Worm (Caenorhabditis elegans) whole organism, mixed stage, embryonic: ENCODE measurements around the gene C49F5.7.

Source experiments
- blmp-1 ChIP-seq: fragments of 150-350 bp; optimal IDR thresholded peaks from 2 replicates; lab custom pipeline; 2014; ENCODE audit warnings: missing biosample characterization, missing genetic modification characterization
- ceh-39 ChIP-seq: fragments of 150-350 bp; optimal IDR thresholded peaks from 2 replicates; lab custom pipeline; 2014; ENCODE audit warnings: missing biosample characterization, missing genetic modification characterization
- ceh-43 ChIP-seq: fragments of 200-800 bp; sonication (Bioruptor generic); optimal IDR thresholded peaks from 2 replicates; lab custom pipeline; 2018; ENCODE audit warnings: mild to moderate bottlenecking, missing genetic modification characterization, moderate library complexity, missing compliant biosample characterization
- ceh-83 ChIP-seq: fragments of 200-800 bp; sonication (Bioruptor generic); optimal IDR thresholded peaks from 2 replicates; lab custom pipeline; 2018; ENCODE audit warnings: mild to moderate bottlenecking, missing genetic modification characterization, missing compliant biosample characterization
- ces-1 ChIP-seq: fragments of 150-350 bp; optimal IDR thresholded peaks from 2 replicates; lab custom pipeline; 2014; ENCODE audit warnings: missing biosample characterization, missing genetic modification reagents, missing genetic modification characterization
- cnd-1 ChIP-seq: fragments of 200-800 bp; sonication (Bioruptor generic); optimal IDR thresholded peaks from 2 replicates; lab custom pipeline; 2018; ENCODE audit warnings: mild to moderate bottlenecking, missing genetic modification characterization, missing compliant biosample characterization
- drap-1 ChIP-seq: fragments of 200-800 bp; sonication (Bioruptor generic); optimal IDR thresholded peaks from 3 replicates; lab custom pipeline; 2018; ENCODE audit warnings: mild to moderate bottlenecking, missing genetic modification characterization, missing compliant biosample characterization
- elt-1 ChIP-seq: sonication (generic microtip); optimal IDR thresholded peaks from 2 replicates; lab custom pipeline; 2017; ENCODE audit warnings: missing genetic modification characterization, mild to moderate bottlenecking, missing compliant biosample characterization, antibody characterized with exemption, moderate library complexity, borderline replicate concordance; ENCODE audit not compliant: insufficient read depth
- elt-3 ChIP-seq: fragments of 150-350 bp; optimal IDR thresholded peaks from 2 replicates; lab custom pipeline; 2014; ENCODE audit warnings: missing biosample characterization, missing genetic modification characterization
- flh-1 ChIP-seq: fragments of 200-800 bp; sonication (Bioruptor generic); optimal IDR thresholded peaks from 2 replicates; lab custom pipeline; 2018; ENCODE audit warnings: mild to moderate bottlenecking, missing genetic modification characterization, moderate library complexity, missing compliant biosample characterization
- hlh-1 ChIP-seq: fragments of 150-350 bp; optimal IDR thresholded peaks from 2 replicates; lab custom pipeline; 2014; ENCODE audit warnings: missing biosample characterization, missing genetic modification reagents, missing genetic modification characterization
- lin-13 ChIP-seq: fragments of 150-350 bp; optimal IDR thresholded peaks from 2 replicates; lab custom pipeline; 2014; ENCODE audit warnings: missing biosample characterization, missing genetic modification characterization
- lin-32 ChIP-seq: fragments of 200-800 bp; sonication (Bioruptor generic); optimal IDR thresholded peaks from 2 replicates; lab custom pipeline; 2018; ENCODE audit warnings: mild to moderate bottlenecking, missing genetic modification characterization, missing compliant biosample characterization
- lsy-2 ChIP-seq: fragments of 150-350 bp; optimal IDR thresholded peaks from 2 replicates; lab custom pipeline; 2014; ENCODE audit warnings: missing biosample characterization, missing genetic modification characterization
- mab-5 ChIP-seq: fragments of 150-350 bp; optimal IDR thresholded peaks from 2 replicates; lab custom pipeline; 2014; ENCODE audit warnings: missing biosample characterization, missing genetic modification characterization
- mep-1 ChIP-seq: fragments of 150-350 bp; optimal IDR thresholded peaks from 2 replicates; lab custom pipeline; 2017; ENCODE audit warnings: missing biosample characterization, missing genetic modification reagents, missing genetic modification characterization, inconsistent platforms
- mls-2 ChIP-seq: sonication (generic microtip); optimal IDR thresholded peaks from 2 replicates; lab custom pipeline; 2016; ENCODE audit warnings: mild to moderate bottlenecking, missing genetic modification characterization, moderate library complexity, missing compliant biosample characterization
- nhr-12 ChIP-seq: fragments of 150-350 bp; optimal IDR thresholded peaks from 2 replicates; lab custom pipeline; 2014; ENCODE audit warnings: missing biosample characterization, missing genetic modification characterization
- nhr-2 ChIP-seq: fragments of 150-350 bp; optimal IDR thresholded peaks from 2 replicates; lab custom pipeline; 2014; ENCODE audit warnings: missing biosample characterization, missing genetic modification characterization
- nhr-237 ChIP-seq: fragments of 150-350 bp; optimal IDR thresholded peaks from 2 replicates; lab custom pipeline; 2014; ENCODE audit warnings: missing biosample characterization, missing genetic modification characterization
- nhr-28 ChIP-seq: fragments of 150-350 bp; optimal IDR thresholded peaks from 2 replicates; lab custom pipeline; 2014; ENCODE audit warnings: missing biosample characterization, missing genetic modification characterization
- pha-4 ChIP-seq: fragments of 150-350 bp; optimal IDR thresholded peaks from 2 replicates; lab custom pipeline; 2018; ENCODE audit warnings: missing biosample characterization, missing genetic modification reagents, missing genetic modification characterization
- snpc-4 ChIP-seq: fragments of 150-350 bp; optimal IDR thresholded peaks from 2 replicates; lab custom pipeline; 2014; ENCODE audit warnings: missing biosample characterization, missing genetic modification characterization
- sptf-1 ChIP-seq: sonication (generic microtip); optimal IDR thresholded peaks from 2 replicates; lab custom pipeline; 2017; ENCODE audit warnings: mild to moderate bottlenecking, missing genetic modification characterization, moderate library complexity, missing compliant biosample characterization
- tbx-8 ChIP-seq: fragments of 200-800 bp; sonication (Bioruptor generic); optimal IDR thresholded peaks from 2 replicates; lab custom pipeline; 2018; ENCODE audit warnings: mild to moderate bottlenecking, missing genetic modification characterization, moderate library complexity, missing compliant biosample characterization
- unc-120 ChIP-seq: sonication (generic microtip); optimal IDR thresholded peaks from 2 replicates; lab custom pipeline; 2017; ENCODE audit warnings: missing genetic modification characterization, missing compliant biosample characterization; ENCODE audit not compliant: poor library complexity, severe bottlenecking
- unc-39 ChIP-seq: fragments of 150-350 bp; optimal IDR thresholded peaks from 2 replicates; lab custom pipeline; 2014; ENCODE audit warnings: missing biosample characterization, missing genetic modification characterization
- unc-62 ChIP-seq: fragments of 150-350 bp; optimal IDR thresholded peaks from 2 replicates; lab custom pipeline; 2014; ENCODE audit warnings: missing biosample characterization, missing genetic modification reagents, missing genetic modification characterization
- zip-8 ChIP-seq: fragments of 150-350 bp; optimal IDR thresholded peaks from 2 replicates; lab custom pipeline; 2014; ENCODE audit warnings: missing biosample characterization, missing genetic modification characterization
- ztf-11 ChIP-seq: fragments of 150-350 bp; optimal IDR thresholded peaks from 2 replicates; lab custom pipeline; 2014; ENCODE audit warnings: missing biosample characterization, missing genetic modification characterization

The C49F5.7 gene

DNA sequence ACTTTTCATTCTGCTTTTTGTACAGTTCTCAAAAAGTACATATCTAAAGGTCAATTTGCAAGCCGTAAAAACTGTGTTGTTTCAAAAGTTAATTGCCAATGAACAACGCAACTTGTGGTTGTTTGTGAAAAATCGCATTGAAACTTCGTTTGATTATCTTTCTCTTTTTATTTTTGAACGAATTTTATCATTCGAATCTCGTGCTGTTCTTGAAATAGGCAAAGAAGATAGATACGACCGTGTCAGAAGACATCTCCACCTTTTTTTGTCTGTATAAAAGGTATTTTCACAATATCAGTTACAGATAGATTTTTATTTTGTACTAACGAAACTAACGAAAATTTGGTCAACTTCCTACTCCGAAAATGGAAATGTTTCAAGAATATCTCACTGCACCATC, at the start of gene C49F5.7:
C49F5.7 (plus strand) TSS at position 301 of the 400 bp plus-strand sequence.
- TF ChIP-seq elt-3 (no peak), nhr-12 (tag; lab: Kevin White, UChicago) (no peak)

DNA sequence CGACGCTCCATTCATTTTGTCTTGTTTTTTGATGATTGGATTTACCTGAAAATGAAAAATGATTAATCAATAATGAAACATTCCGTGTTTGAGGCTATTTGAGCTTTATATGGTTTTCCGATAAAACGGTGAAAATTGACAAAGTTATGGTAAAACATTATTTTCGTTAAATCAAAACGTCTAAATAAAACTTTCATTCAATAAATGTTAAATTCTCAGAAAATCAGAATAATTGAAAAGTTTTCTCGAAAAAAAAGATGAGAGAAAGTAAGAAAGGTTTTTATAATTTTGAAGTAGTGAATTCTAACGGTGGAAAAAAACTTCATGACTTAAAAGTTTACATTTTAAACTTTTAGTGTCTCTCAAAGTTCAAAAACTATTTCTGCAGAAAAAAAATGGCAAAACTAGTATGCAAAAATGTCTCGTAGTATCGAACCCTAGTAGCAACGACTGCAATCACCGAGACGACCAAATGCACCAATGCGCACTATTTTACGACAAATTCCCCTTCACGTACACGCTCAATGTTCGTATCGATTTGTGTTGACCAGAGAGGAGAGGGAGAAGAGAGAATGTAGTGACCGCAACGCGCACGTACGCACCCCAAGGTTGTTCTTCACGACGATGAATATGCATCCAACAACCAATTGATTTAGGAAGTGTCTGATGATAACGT, 47.7 kb upstream of the C49F5.7 start, which contains the start of gene nfya-1:
nfya-1 (minus strand) TSS at position 51 of the 676 bp plus-strand sequence.
- TF ChIP-seq nhr-12 (tag; lab: Kevin White, UChicago) (no peak), hlh-1 (tag; lab: Kevin White, UChicago) (peak; percentile 62), mep-1 (peak; percentile 38), unc-39 (tag; lab: Kevin White, UChicago) (no peak), cnd-1 (tag; lab: Kevin White, UChicago) (no peak), ceh-39 (tag; lab: Kevin White, UChicago) (peak; percentile 59), sptf-1 (tag; lab: Kevin White, UChicago) (no peak), ces-1 (GFP tag; lab: Kevin White, UChicago) (peak; percentile 44), lin-13 (tag; lab: Kevin White, UChicago) (peak; percentile 32), pha-4 (tag; lab: Kevin White, UChicago) (peak; percentile 28), flh-1 (GFP tag; lab: Kevin White, UChicago) (no peak)

DNA sequence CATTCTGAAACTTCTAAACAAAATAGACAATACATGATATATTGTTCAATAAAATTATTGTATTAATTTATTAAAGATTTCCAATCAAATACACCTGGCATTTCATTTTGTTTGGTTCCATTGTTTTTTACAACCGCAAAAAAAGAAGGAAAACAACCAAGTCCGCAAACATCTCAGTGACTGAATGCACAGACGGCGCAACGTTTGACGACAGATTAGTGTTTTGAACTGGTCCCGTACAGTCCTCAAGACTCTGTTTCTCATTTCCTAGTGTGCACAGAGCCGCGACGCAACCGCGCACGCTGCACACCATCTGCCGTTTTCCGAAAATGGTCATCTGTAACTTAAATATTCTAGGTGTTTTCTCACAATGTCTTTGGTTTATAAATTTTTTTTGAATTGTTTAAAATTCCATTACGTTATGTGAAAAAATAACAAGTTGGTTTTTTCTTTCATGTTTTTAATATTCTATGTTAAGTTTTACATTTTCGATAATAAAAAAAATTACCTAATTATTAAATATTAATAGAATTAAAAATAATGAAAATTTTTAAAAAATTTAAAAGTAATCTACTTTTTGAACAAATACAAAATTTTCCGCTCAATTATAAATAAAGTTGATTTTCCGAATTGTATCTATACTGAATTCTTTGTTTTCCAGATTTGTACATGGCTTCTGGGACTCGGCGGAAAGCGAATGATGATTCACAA, 46.2 kb upstream of the C49F5.7 start, which contains the start of gene lsd-1:
lsd-1 (plus strand) TSS at position 661 of the 711 bp plus-strand sequence.
- no peak for TF ChIP-seq ceh-83 (GFP tag; lab: Kevin White, UChicago)
- no peak for TF ChIP-seq ces-1 (GFP tag; lab: Kevin White, UChicago)
- TF ChIP-seq lin-13 (tag; lab: Kevin White, UChicago) = peak; percentile 3
- peak; percentile 52 for TF ChIP-seq lin-32 (GFP tag; lab: Kevin White, UChicago)
- TF ChIP-seq elt-1 (tag; lab: Kevin White, UChicago) = no peak
- no peak for TF ChIP-seq lsy-2 (tag; lab: Kevin White, UChicago)
- peak; percentile 1 for TF ChIP-seq pha-4 (tag; lab: Kevin White, UChicago)
- peak; percentile 32 for TF ChIP-seq ceh-39 (tag; lab: Kevin White, UChicago)
- no peak for TF ChIP-seq sptf-1 (tag; lab: Kevin White, UChicago)
- no peak for TF ChIP-seq nhr-237 (tag; lab: Kevin White, UChicago)
- no peak for TF ChIP-seq blmp-1
- no peak for TF ChIP-seq snpc-4
- peak; percentile 85 for TF ChIP-seq cnd-1 (tag; lab: Kevin White, UChicago)
- TF ChIP-seq mep-1 = peak; percentile 29
- no peak for TF ChIP-seq drap-1 (GFP tag; lab: Kevin White, UChicago)
- TF ChIP-seq nhr-12 (tag; lab: Kevin White, UChicago) = no peak

DNA sequence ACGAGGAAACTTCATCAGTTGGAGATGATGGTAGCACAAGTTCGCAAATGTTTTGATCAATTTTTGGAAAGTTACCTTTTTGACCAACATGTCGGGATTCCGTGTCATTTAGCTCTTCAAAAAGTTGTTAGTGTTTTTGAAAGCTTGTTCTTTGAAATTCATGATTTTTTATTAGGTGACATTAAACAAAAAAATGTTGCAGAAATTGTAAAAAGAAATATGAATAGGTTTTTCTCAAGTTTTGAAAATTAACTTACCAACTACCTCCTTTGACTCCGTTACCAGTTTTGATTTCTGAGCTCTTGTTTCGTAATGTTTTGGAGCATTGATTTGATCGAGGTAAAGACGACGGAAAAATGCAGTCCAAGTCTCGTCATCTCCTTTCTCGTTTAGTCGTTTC, 42.5 kb upstream of the C49F5.7 start:
- TF ChIP-seq tbx-8 (GFP tag; lab: Kevin White, UChicago) (no peak), pha-4 (tag; lab: Kevin White, UChicago) (no peak), lin-32 (GFP tag; lab: Kevin White, UChicago) (no peak), nhr-2 (tag; lab: Kevin White, UChicago) (no peak), ceh-43 (GFP tag; lab: Kevin White, UChicago) (no peak), nhr-237 (tag; lab: Kevin White, UChicago) (no peak), unc-39 (tag; lab: Kevin White, UChicago) (no peak), unc-62 (GFP tag; lab: Kevin White, UChicago) (no peak), mep-1 (no peak), lsy-2 (tag; lab: Kevin White, UChicago) (no peak), zip-8 (tag; lab: Kevin White, UChicago) (no peak), nhr-28 (tag; lab: Kevin White, UChicago) (no peak), ztf-11 (tag; lab: Kevin White, UChicago) (no peak), cnd-1 (tag; lab: Kevin White, UChicago) (no peak), blmp-1 (no peak), mls-2 (tag; lab: Kevin White, UChicago) (no peak), ceh-39 (tag; lab: Kevin White, UChicago) (no peak), unc-120 (tag; lab: Kevin White, UChicago) (no peak), mab-5 (tag; lab: Kevin White, UChicago) (no peak)
